Fruit fly (Drosophila melanogaster) whole organism, embryonic: ENCODE results near the gene CG42542.

Source experiments
- BEAF-32 ChIP-seq: fragments of 200-800 bp; sonication (Bioruptor generic); optimal IDR thresholded peaks from 3 replicates; lab custom pipeline; 2017; ENCODE audit warnings: missing biosample characterization, missing genetic modification characterization, mild to moderate bottlenecking, moderate library complexity, missing genetic modification reagents
- Bteb2 ChIP-seq: fragments of 200-800 bp; sonication (Bioruptor generic); optimal IDR thresholded peaks from 2 replicates; lab custom pipeline; 2016; ENCODE audit warnings: missing biosample characterization, missing genetic modification characterization
- CG12236 ChIP-seq: fragments of 200-800 bp; sonication (Bioruptor generic); optimal IDR thresholded peaks from 2 replicates; lab custom pipeline; 2016; ENCODE audit warnings: missing biosample characterization, missing genetic modification characterization
- CG12299 ChIP-seq: fragments of 200-800 bp; sonication (Bioruptor generic); optimal IDR thresholded peaks from 2 replicates; lab custom pipeline; 2018; ENCODE audit warnings: missing biosample characterization, mild to moderate bottlenecking, missing genetic modification characterization
- CG12391 ChIP-seq: fragments of 200-800 bp; sonication (Bioruptor generic); optimal IDR thresholded peaks from 3 replicates; lab custom pipeline; 2018; ENCODE audit warnings: missing biosample characterization, mild to moderate bottlenecking, missing genetic modification characterization, moderate library complexity
- CG14014 ChIP-seq: fragments of 200-800 bp; sonication (Bioruptor generic); IDR thresholded peaks from 2 replicates; pipeline ENCODE4 v1.3.6; 2022; ENCODE audit warnings: missing biosample characterization, missing genetic modification characterization
- CG14860 ChIP-seq: fragments of 200-800 bp; sonication (Bioruptor generic); IDR thresholded peaks from 3 replicates; pipeline ENCODE4 v1.3.6; 2022; ENCODE audit warnings: missing biosample characterization, missing genetic modification characterization; ENCODE audit not compliant: partially characterized antibody
- CG15479 ChIP-seq: fragments of 200-800 bp; sonication (Bioruptor generic); optimal IDR thresholded peaks from 3 replicates; lab custom pipeline; 2019; ENCODE audit warnings: missing biosample characterization, mild to moderate bottlenecking, missing genetic modification characterization, moderate library complexity
- CG15514 ChIP-seq: fragments of 200-800 bp; sonication (Bioruptor generic); optimal IDR thresholded peaks from 3 replicates; lab custom pipeline; 2017; ENCODE audit warnings: missing biosample characterization, missing genetic modification characterization, mild to moderate bottlenecking, moderate library complexity, missing genetic modification reagents
- CG17385 ChIP-seq: fragments of 200-800 bp; sonication (Bioruptor generic); optimal IDR thresholded peaks from 3 replicates; lab custom pipeline; 2018; ENCODE audit warnings: missing biosample characterization, mild to moderate bottlenecking, missing genetic modification characterization
- CG18599 ChIP-seq: fragments of 200-800 bp; sonication (Bioruptor generic); optimal IDR thresholded peaks from 3 replicates; lab custom pipeline; 2017; ENCODE audit warnings: missing biosample characterization, missing genetic modification characterization, mild to moderate bottlenecking, moderate library complexity, missing genetic modification reagents
- CG2116 ChIP-seq: fragments of 200-800 bp; sonication (Bioruptor generic); optimal IDR thresholded peaks from 3 replicates; lab custom pipeline; 2018; ENCODE audit warnings: missing biosample characterization, mild to moderate bottlenecking, missing genetic modification characterization
- CG32532 ChIP-seq: fragments of 200-800 bp; sonication (Bioruptor generic); IDR thresholded peaks from 2 replicates; pipeline ENCODE4 v1.3.6; 2022; ENCODE audit warnings: missing biosample characterization, missing genetic modification characterization
- CG34224 ChIP-seq: fragments of 200-800 bp; sonication (Bioruptor generic); IDR thresholded peaks from 3 replicates; pipeline ENCODE4 v1.3.6; 2022; ENCODE audit warnings: missing biosample characterization, missing genetic modification characterization; ENCODE audit not compliant: partially characterized antibody
- CG34376 ChIP-seq: fragments of 200-800 bp; sonication (Bioruptor generic); optimal IDR thresholded peaks from 2 replicates; lab custom pipeline; 2018; ENCODE audit warnings: missing biosample characterization, mild to moderate bottlenecking, missing genetic modification characterization
- CG6813 ChIP-seq: fragments of 200-800 bp; sonication (Bioruptor generic); optimal IDR thresholded peaks from 2 replicates; lab custom pipeline; 2017; ENCODE audit warnings: missing biosample characterization, missing genetic modification characterization, mild to moderate bottlenecking, moderate library complexity, missing genetic modification reagents
- CG7987 ChIP-seq: fragments of 200-800 bp; sonication (Bioruptor generic); optimal IDR thresholded peaks from 2 replicates; lab custom pipeline; 2018; ENCODE audit warnings: missing biosample characterization, mild to moderate bottlenecking, missing genetic modification characterization, moderate library complexity
- D19A ChIP-seq: fragments of 200-800 bp; optimal IDR thresholded peaks from 3 replicates; lab custom pipeline; 2019; ENCODE audit warnings: missing biosample characterization, mild to moderate bottlenecking, missing genetic modification characterization, moderate library complexity
- Dip3 ChIP-seq: fragments of 200-800 bp; sonication (Bioruptor generic); optimal IDR thresholded peaks from 3 replicates; lab custom pipeline; 2016; ENCODE audit warnings: missing biosample characterization, missing genetic modification characterization
- Dll ChIP-seq: fragments of 200-800 bp; sonication (Bioruptor generic); IDR thresholded peaks from 4 replicates; pipeline ENCODE4 v1.3.6; 2022; ENCODE audit warnings: missing biosample characterization, missing genetic modification characterization; ENCODE audit not compliant: partially characterized antibody
- Doc2 ChIP-seq: fragments of 200-800 bp; sonication (Bioruptor generic); IDR thresholded peaks from 2 replicates; pipeline ENCODE4 v1.3.6; 2022; ENCODE audit warnings: missing biosample characterization, missing genetic modification characterization
- Fer1 ChIP-seq: fragments of 200-800 bp; sonication (Bioruptor generic); optimal IDR thresholded peaks from 2 replicates; lab custom pipeline; 2017; ENCODE audit warnings: missing biosample characterization, mild to moderate bottlenecking, missing genetic modification characterization
- Hmr ChIP-seq: fragments of 200-800 bp; sonication (Bioruptor generic); optimal IDR thresholded peaks from 3 replicates; lab custom pipeline; 2017; ENCODE audit warnings: mild to moderate bottlenecking, missing biosample characterization, missing genetic modification reagents, missing genetic modification characterization
- Meics ChIP-seq: fragments of 200-800 bp; sonication (Bioruptor generic); optimal IDR thresholded peaks from 2 replicates; lab custom pipeline; 2017; ENCODE audit warnings: missing biosample characterization, mild to moderate bottlenecking, missing genetic modification characterization
- NC2β ChIP-seq: fragments of 200-800 bp; sonication (Bioruptor generic); optimal IDR thresholded peaks from 2 replicates; lab custom pipeline; 2016; ENCODE audit warnings: missing biosample characterization, missing genetic modification characterization
- Poxn ChIP-seq: fragments of 200-800 bp; sonication (Bioruptor generic); IDR thresholded peaks from 2 replicates; pipeline ENCODE4 v1.3.6; 2022; ENCODE audit warnings: missing biosample characterization, missing genetic modification characterization
- Sin3A ChIP-seq: fragments of >200 bp; optimal IDR thresholded peaks from 2 replicates; lab custom pipeline; 2018
- Trl ChIP-seq, 3 experiments: fragments of >200 bp in 2 of 3; fragments of 200-800 bp in 1 of 3; sonication (Bioruptor generic) in 1 of 3; optimal IDR thresholded peaks; 2 replicates in 1 of 3; 3 replicates in 2 of 3; lab custom pipeline; 2016 to 2017; ENCODE audit warnings: missing biosample characterization in 1 of 3, missing genetic modification characterization in 1 of 3
- ap ChIP-seq: fragments of 200-800 bp; sonication (Bioruptor generic); IDR thresholded peaks from 2 replicates; pipeline ENCODE4 v1.3.6; 2022; ENCODE audit warnings: missing biosample characterization, missing genetic modification characterization
- ato ChIP-seq: fragments of 200-800 bp; sonication (Bioruptor generic); IDR thresholded peaks from 2 replicates; pipeline ENCODE4 v1.3.6; 2022; ENCODE audit warnings: missing biosample characterization, missing genetic modification characterization; ENCODE audit not compliant: partially characterized antibody
- dmrt99B ChIP-seq: fragments of 200-800 bp; sonication (Bioruptor generic); optimal IDR thresholded peaks from 2 replicates; lab custom pipeline; 2018; ENCODE audit warnings: missing biosample characterization, mild to moderate bottlenecking, missing genetic modification characterization, moderate library complexity
- dysf ChIP-seq: fragments of 200-800 bp; sonication (Bioruptor generic); IDR thresholded peaks from 3 replicates; pipeline ENCODE4 v1.3.6; 2022; ENCODE audit warnings: missing biosample characterization, missing genetic modification characterization
- esg ChIP-seq: fragments of 200-800 bp; sonication (Bioruptor generic); conservative IDR thresholded peaks from 2 replicates; pipeline ENCODE4 v1.3.6; 2022; ENCODE audit warnings: missing biosample characterization, missing genetic modification characterization
- gce ChIP-seq: fragments of 200-800 bp; sonication (Bioruptor generic); IDR thresholded peaks from 3 replicates; pipeline ENCODE4 v1.3.6; 2022; ENCODE audit warnings: missing biosample characterization, missing genetic modification characterization
- grn ChIP-seq: fragments of 200-800 bp; sonication (Bioruptor generic); optimal IDR thresholded peaks from 3 replicates; lab custom pipeline; 2017; ENCODE audit warnings: missing biosample characterization, missing genetic modification characterization
- hkb ChIP-seq, 2 experiments: fragments of 200-800 bp in 1 of 2; fragments of >200 bp in 1 of 2; sonication (Bioruptor generic) in 1 of 2; IDR thresholded peaks in 1 of 2; optimal IDR thresholded peaks in 1 of 2; 2 replicates each; pipeline versions ENCODE4 v1.3.6 to Lab custom; 2017 to 2022; ENCODE audit warnings: missing biosample characterization in 1 of 2, missing genetic modification characterization in 1 of 2
- jumu ChIP-seq: fragments of 200-800 bp; sonication (Bioruptor generic); optimal IDR thresholded peaks from 3 replicates; lab custom pipeline; 2016; ENCODE audit warnings: missing biosample characterization, missing genetic modification characterization
- ken ChIP-seq: fragments of 200-800 bp; sonication (Bioruptor generic); IDR thresholded peaks from 3 replicates; pipeline ENCODE4 v1.3.6; 2022; ENCODE audit warnings: missing biosample characterization, missing genetic modification characterization
- kni ChIP-seq: fragments of 200-800 bp; sonication (Bioruptor generic); optimal IDR thresholded peaks from 3 replicates; lab custom pipeline; 2017; ENCODE audit warnings: mild to moderate bottlenecking, missing biosample characterization, missing genetic modification reagents, missing genetic modification characterization
- lbe ChIP-seq: fragments of 200-800 bp; sonication (Bioruptor generic); optimal IDR thresholded peaks from 2 replicates; lab custom pipeline; 2016; ENCODE audit warnings: missing biosample characterization, mild to moderate bottlenecking, missing genetic modification characterization
- lov ChIP-seq, 2 experiments: fragments of 200-800 bp in 1 of 2; fragments of >200 bp in 1 of 2; sonication (Bioruptor generic) in 1 of 2; IDR thresholded peaks in 1 of 2; optimal IDR thresholded peaks in 1 of 2; 2 replicates in 1 of 2; 3 replicates in 1 of 2; pipeline versions ENCODE4 v1.3.6 to Lab custom; 2017 to 2022; ENCODE audit warnings: missing biosample characterization in 1 of 2, missing genetic modification characterization in 1 of 2
- sob ChIP-seq: fragments of 200-800 bp; sonication (Bioruptor generic); IDR thresholded peaks from 2 replicates; pipeline ENCODE4 v1.3.6; 2022; ENCODE audit warnings: missing biosample characterization, missing genetic modification characterization
- sqz ChIP-seq: fragments of 200-800 bp; sonication (Bioruptor generic); optimal IDR thresholded peaks from 3 replicates; lab custom pipeline; 2018; ENCODE audit warnings: missing biosample characterization, mild to moderate bottlenecking, missing genetic modification characterization
- stwl ChIP-seq: fragments of 200-800 bp; sonication (Bioruptor generic); optimal IDR thresholded peaks from 3 replicates; lab custom pipeline; 2018; ENCODE audit warnings: missing biosample characterization, mild to moderate bottlenecking, missing genetic modification characterization, moderate library complexity
- tll ChIP-seq, 2 experiments: fragments of 200-800 bp in 1 of 2; fragments of >200 bp in 1 of 2; sonication (Bioruptor generic) in 1 of 2; optimal IDR thresholded peaks; 2 replicates each; lab custom pipeline; 2017 to 2019; ENCODE audit warnings: missing biosample characterization in 2 of 2, missing genetic modification characterization in 2 of 2, mild to moderate bottlenecking in 1 of 2, moderate library complexity in 1 of 2
- trem ChIP-seq: fragments of 200-800 bp; optimal IDR thresholded peaks from 3 replicates; lab custom pipeline; 2019; ENCODE audit warnings: missing biosample characterization, mild to moderate bottlenecking, missing genetic modification characterization, moderate library complexity

The CG42542 gene

DNA sequence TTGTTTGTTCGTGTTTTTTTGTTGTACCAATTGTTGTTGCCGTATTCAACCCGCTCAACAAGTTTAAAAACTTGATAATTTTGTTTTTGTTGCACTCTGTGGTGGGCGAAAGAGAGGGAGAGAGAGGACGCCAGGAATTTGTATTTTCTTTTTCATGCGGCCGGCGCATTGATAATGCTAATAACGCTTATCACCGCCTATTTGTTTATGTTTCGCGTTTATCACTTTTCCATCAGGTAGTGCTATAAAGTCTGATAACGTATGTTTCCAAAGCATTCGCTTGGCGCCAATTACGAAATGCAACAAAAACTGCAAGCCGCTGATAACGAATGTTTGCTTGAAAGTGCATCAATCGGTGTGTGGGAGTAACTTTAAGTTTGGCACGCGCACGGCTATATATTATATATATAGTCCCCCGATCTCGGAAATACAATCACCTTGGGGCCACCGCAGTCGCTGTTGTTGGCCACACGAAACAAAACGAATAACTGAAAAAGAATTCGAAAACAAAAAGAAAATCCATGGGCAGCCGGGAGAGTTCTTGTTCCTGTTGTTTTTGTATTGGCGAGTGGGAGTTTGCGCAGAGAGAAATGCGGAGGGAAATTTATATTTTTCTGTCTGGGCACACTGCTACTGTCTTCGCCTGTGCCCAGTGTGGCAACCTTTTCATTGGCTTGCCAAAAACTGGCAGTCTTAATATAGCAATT lies 49.2 kb upstream of the CG42542 start, which contains the start of gene Glys (continued):
- TF ChIP-seq ap (GFP tag; lab: Robert Waterston, UW) (no peak), CG34224 (0 out of 3 replicates have a peak, but pooled peaks have one; percentile 4), CG15514 (GFP tag; lab: Kevin White, UChicago) (peak; percentile 60), CG18599 (GFP tag; lab: Kevin White, UChicago) (peak; percentile 60), CG2116 (GFP tag; lab: Kevin White, UChicago) (peak; percentile 14), CG6813 (GFP tag; lab: Kevin White, UChicago) (no peak), CG34376 (peak; percentile 32), Fer1 (GFP tag; lab: Kevin White, UChicago) (peak; percentile 24), CG7987 (GFP tag; lab: Kevin White, UChicago) (peak; percentile 41), CG17385 (GFP tag; lab: Kevin White, UChicago) (peak; percentile 15), Dll (GFP tag; lab: Robert Waterston, UW) (0 out of 4 replicates have a peak, but pooled peaks have one; percentile 15), Bteb2 (GFP tag; lab: Kevin White, UChicago) (no peak), hkb (optimal IDR thresholded peaks at IDR 0.05; lab: Kevin White, UChicago) (no peak), hkb (GFP tag; IDR thresholded peaks at IDR 0.05; lab: Robert Waterston, UW) (peak; percentile 11; the same call in 1 of the 2 replicates), CG32532 (GFP tag; lab: Robert Waterston, UW) (peak; percentile 40; the same call in 1 of the 2 replicates), CG12236 (GFP tag; lab: Kevin White, UChicago) (no peak), Meics (peak; percentile 34), Trl (optimal IDR thresholded peaks at IDR 0.05; lab: Kevin White, UChicago) (peak; percentile 49 to 55), Trl (GFP tag; optimal IDR thresholded peaks at IDR 0.05; lab: Kevin White, UChicago) (peak; percentile 42), jumu (GFP tag; lab: Kevin White, UChicago) (no peak), BEAF-32 (GFP tag; lab: Kevin White, UChicago) (peak; percentile 41), gce (GFP tag; lab: Robert Waterston, UW) (no peak), lov (optimal IDR thresholded peaks at IDR 0.05; lab: Kevin White, UChicago) (no peak), lov (GFP tag; IDR thresholded peaks at IDR 0.05; lab: Robert Waterston, UW) (0 out of 3 replicates have a peak, but pooled peaks have one; percentile 6), sob (GFP tag; lab: Robert Waterston, UW) (0 out of 2 replicates have a peak, but pooled peaks have one; percentile 27), CG15479 (GFP tag; lab: Kevin White, UChicago) (peak; percentile 54), tll (GFP tag; optimal IDR thresholded peaks at IDR 0.05; lab: Kevin White, UChicago) (peak in 1 of 2 experiments; percentile 10), CG12299 (tag; lab: Kevin White, UChicago) (peak; percentile 34), Doc2 (GFP tag; lab: Robert Waterston, UW) (no peak), stwl (tag; lab: Kevin White, UChicago) (peak; percentile 42), Sin3A (no peak), Dip3 (peak; percentile 12), ato (GFP tag; lab: Robert Waterston, UW) (0 out of 2 replicates have a peak, but pooled peaks have one; percentile 23), D19A (tag; lab: Kevin White, UChicago) (no peak), trem (tag; lab: Kevin White, UChicago) (peak; percentile 28), dysf (GFP tag; lab: Robert Waterston, UW) (no peak), CG12391 (tag; lab: Kevin White, UChicago) (no peak), grn (GFP tag; lab: Kevin White, UChicago) (peak; percentile 92), lbe (peak; percentile 49), sqz (GFP tag; lab: Kevin White, UChicago) (peak; percentile 2), Poxn (GFP tag; lab: Robert Waterston, UW) (no peak), CG14860 (0 out of 3 replicates have a peak, but pooled peaks have one; percentile 40), esg (GFP tag; lab: Robert Waterston, UW) (no peak), ken (GFP tag; lab: Robert Waterston, UW) (0 out of 3 replicates have a peak, but pooled peaks have one; percentile 36), CG14014 (GFP tag; lab: Robert Waterston, UW) (no peak), dmrt99B (no peak), NC2β (GFP tag; lab: Kevin White, UChicago) (peak; percentile 7), Hmr (GFP tag; lab: Kevin White, UChicago) (peak; percentile 58), kni (peak; percentile 51)
